Fruit fly (Drosophila melanogaster): Measurements from ENCODE around the gene sordd1.

The sordd1 gene

DNA sequence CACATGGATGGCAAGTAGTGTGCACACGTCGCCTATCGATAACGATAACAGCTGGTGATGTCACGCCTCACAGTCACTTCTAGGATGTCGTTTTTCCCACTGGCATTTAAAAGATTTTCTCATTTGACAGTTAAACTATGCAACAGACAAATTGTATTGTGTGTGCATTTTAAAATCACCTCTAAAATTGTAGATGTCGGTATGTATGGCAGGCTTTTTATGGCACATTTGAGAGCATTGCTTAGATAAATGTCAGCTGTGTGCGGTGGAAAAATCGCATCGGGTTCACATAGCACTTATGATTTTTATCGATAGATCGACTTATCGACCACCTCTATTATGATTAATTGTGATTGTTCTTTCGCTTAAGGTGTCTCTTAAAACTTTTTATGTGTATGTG, 48.3 kb upstream of the sordd1 start, which contains the start of the genes ArgRS and CG8578 (continued):
- TF ChIP-seq pan (optimal IDR thresholded peaks at IDR 0.05), result no peak
- peak in 1 of 2 experiments; percentile 76 for TF ChIP-seq pan (GFP tag; optimal IDR thresholded peaks at IDR 0.05 in 1 of 2, IDR thresholded peaks at IDR 0.05 in 1 of 2)
- TF ChIP-seq lmd (GFP tag; IDR thresholded peaks at IDR 0.05), result peak; percentile 70
- TF ChIP-seq Hr3 (GFP tag; optimal IDR thresholded peaks at IDR 0.05), result peak; percentile 24
- TF ChIP-seq gsb-n (tag; optimal IDR thresholded peaks at IDR 0.05), result no peak
- peak; percentile 73 for TF ChIP-seq Dref (GFP tag; IDR thresholded peaks at IDR 0.05)
- peak; percentile 55; the same call in 2 of the 3 replicates for TF ChIP-seq ase (GFP tag; IDR thresholded peaks at IDR 0.05)
- peak; percentile 92 for TF ChIP-seq nmo (GFP tag; optimal IDR thresholded peaks at IDR 0.05)
- TF ChIP-seq NFAT (GFP tag; IDR thresholded peaks at IDR 0.05), result no peak
- TF ChIP-seq Opbp (GFP tag; IDR thresholded peaks at IDR 0.05; ENCODE audit: partially characterized antibody), result peak; percentile 71; the same call in 2 of the 3 replicates
- TF ChIP-seq CkIIα-i1 (GFP tag; IDR thresholded peaks at IDR 0.05), result no peak
- TF ChIP-seq CG4617 (GFP tag; optimal IDR thresholded peaks at IDR 0.05; ENCODE audit: borderline replicate concordance), result peak; percentile 26
- no peak; the same call in 1 of the 2 replicates for TF ChIP-seq sisA (GFP tag; IDR thresholded peaks at IDR 0.05)
- TF ChIP-seq grn (GFP tag; optimal IDR thresholded peaks at IDR 0.05), result no peak
- peak; percentile 54 for TF ChIP-seq CoRest (tag; optimal IDR thresholded peaks at IDR 0.05)
- TF ChIP-seq knrl (GFP tag; IDR thresholded peaks at IDR 0.05; ENCODE audit: partially characterized antibody), result peak; percentile 91
- TF ChIP-seq sima (GFP tag; optimal IDR thresholded peaks at IDR 0.05), result peak; percentile 29
- TF ChIP-seq CG1832 (GFP tag; optimal IDR thresholded peaks at IDR 0.05), result no peak
- TF ChIP-seq CG8924 (tag; optimal IDR thresholded peaks at IDR 0.05), result peak; percentile 60
- peak in 1 of 2 experiments; percentile 38 for TF ChIP-seq Eip74EF (GFP tag; optimal IDR thresholded peaks at IDR 0.05)
- 0 out of 2 replicates have a peak, but pooled peaks have one; percentile 26 for TF ChIP-seq wdn (GFP tag; IDR thresholded peaks at IDR 0.05)
- TF ChIP-seq Hr78 (GFP tag; optimal IDR thresholded peaks at IDR 0.05), result no peak
- peak; percentile 28 for TF ChIP-seq Sry-β (GFP tag; optimal IDR thresholded peaks at IDR 0.05)
- no peak for TF ChIP-seq lab (GFP tag; optimal IDR thresholded peaks at IDR 0.05)
- TF ChIP-seq Ravus (GFP tag; IDR thresholded peaks at IDR 0.05), result no peak
- peak; percentile 72 to 94 for TF ChIP-seq tll (GFP tag; optimal IDR thresholded peaks at IDR 0.05)
- TF ChIP-seq CG9215 (GFP tag; IDR thresholded peaks at IDR 0.05), result no peak
- no peak for TF ChIP-seq CG6654 (GFP tag; optimal IDR thresholded peaks at IDR 0.05)
- TF ChIP-seq Optix (GFP tag; IDR thresholded peaks at IDR 0.05), result 0 out of 3 replicates have a peak, but pooled peaks have one; percentile 27
- no peak for TF ChIP-seq tio (GFP tag; optimal IDR thresholded peaks at IDR 0.05)
- no peak for TF ChIP-seq Abd-B (GFP tag; optimal IDR thresholded peaks at IDR 0.05)
- TF ChIP-seq z (GFP tag; IDR thresholded peaks at IDR 0.05), result no peak
- peak; percentile 71 for TF ChIP-seq CG2120 (GFP tag; optimal IDR thresholded peaks at IDR 0.05)
- TF ChIP-seq NC2β (GFP tag; optimal IDR thresholded peaks at IDR 0.05), result peak; percentile 30
- TF ChIP-seq luna (GFP tag; optimal IDR thresholded peaks at IDR 0.05), result peak; percentile 57
- no peak for TF ChIP-seq CG4730 (GFP tag; IDR thresholded peaks at IDR 0.05)
- no peak for TF ChIP-seq BtbVII (GFP tag; optimal IDR thresholded peaks at IDR 0.05)
- no peak for TF ChIP-seq sr (GFP tag; IDR thresholded peaks at IDR 0.05)
- TF ChIP-seq mam (GFP tag; optimal IDR thresholded peaks at IDR 0.05), result peak; percentile 91
- peak; percentile 68 for TF ChIP-seq CG2116 (GFP tag; optimal IDR thresholded peaks at IDR 0.05)
- TF ChIP-seq ro (GFP tag; IDR thresholded peaks at IDR 0.05), result no peak
- TF ChIP-seq Drgx (GFP tag; IDR thresholded peaks at IDR 0.05), result peak; percentile 19; the same call in 1 of the 2 replicates
- TF ChIP-seq CG31441 (GFP tag; IDR thresholded peaks at IDR 0.05), result peak; percentile 80
- no peak for TF ChIP-seq CG10959 (GFP tag; IDR thresholded peaks at IDR 0.05)
- no peak for TF ChIP-seq CG5953 (GFP tag; IDR thresholded peaks at IDR 0.05)
- TF ChIP-seq HmgD (GFP tag; optimal IDR thresholded peaks at IDR 0.05), result peak; percentile 29
- no peak for TF ChIP-seq ash1 (GFP tag; optimal IDR thresholded peaks at IDR 0.05)
- peak; percentile 23 for TF ChIP-seq CG10267 (tag; optimal IDR thresholded peaks at IDR 0.05)
- peak in 1 of 2 experiments; percentile 26 for TF ChIP-seq chif (GFP tag; optimal IDR thresholded peaks at IDR 0.05)
- no peak; the same call in 1 of the 2 replicates for TF ChIP-seq CG14014 (GFP tag; IDR thresholded peaks at IDR 0.05)
- no peak for TF ChIP-seq kah (GFP tag; optimal IDR thresholded peaks at IDR 0.05)
